Fruit fly (Drosophila melanogaster) whole organism, embryonic: ENCODE data around the gene Kr-h2.

Experiments used
- Blimp-1 ChIP-seq: fragments of 200-800 bp; sonication (Bioruptor generic); optimal IDR thresholded peaks from 3 replicates; lab custom pipeline; 2018; ENCODE audit warnings: missing biosample characterization, missing genetic modification characterization, mild to moderate bottlenecking, moderate library complexity, missing genetic modification reagents
- CG10565 ChIP-seq: fragments of 200-800 bp; sonication (Bioruptor generic); optimal IDR thresholded peaks from 3 replicates; lab custom pipeline; 2016; ENCODE audit warnings: missing biosample characterization, mild to moderate bottlenecking, missing genetic modification characterization
- CG12219 ChIP-seq: fragments of 200-800 bp; sonication (Bioruptor generic); optimal IDR thresholded peaks from 3 replicates; lab custom pipeline; 2018; ENCODE audit warnings: missing biosample characterization, mild to moderate bottlenecking, missing genetic modification characterization
- CG1233 ChIP-seq: fragments of 200-800 bp; sonication (Bioruptor generic); optimal IDR thresholded peaks from 4 replicates; lab custom pipeline; 2018; ENCODE audit warnings: missing biosample characterization, mild to moderate bottlenecking, missing genetic modification characterization
- CG12659 ChIP-seq: fragments of 200-800 bp; sonication (Bioruptor generic); optimal IDR thresholded peaks from 3 replicates; lab custom pipeline; 2017; ENCODE audit warnings: mild to moderate bottlenecking, missing biosample characterization, missing genetic modification reagents, missing genetic modification characterization
- CG13424 ChIP-seq: fragments of 200-800 bp; sonication (Bioruptor generic); optimal IDR thresholded peaks from 2 replicates; lab custom pipeline; 2019; ENCODE audit warnings: missing biosample characterization, mild to moderate bottlenecking, missing genetic modification characterization, moderate library complexity
- CG14667 ChIP-seq: fragments of 200-800 bp; sonication (Bioruptor generic); IDR thresholded peaks from 2 replicates; pipeline ENCODE4 v1.3.6; 2022; ENCODE audit warnings: missing biosample characterization, missing genetic modification characterization
- CG14860 ChIP-seq: fragments of 200-800 bp; sonication (Bioruptor generic); IDR thresholded peaks from 3 replicates; pipeline ENCODE4 v1.3.6; 2022; ENCODE audit warnings: missing biosample characterization, missing genetic modification characterization; ENCODE audit not compliant: partially characterized antibody
- CG17359 ChIP-seq: fragments of 200-800 bp; sonication (Bioruptor generic); optimal IDR thresholded peaks from 3 replicates; lab custom pipeline; 2018; ENCODE audit warnings: missing biosample characterization, mild to moderate bottlenecking, missing genetic modification characterization, moderate library complexity
- CG17385 ChIP-seq: fragments of 200-800 bp; sonication (Bioruptor generic); optimal IDR thresholded peaks from 3 replicates; lab custom pipeline; 2018; ENCODE audit warnings: missing biosample characterization, mild to moderate bottlenecking, missing genetic modification characterization
- CG2678 ChIP-seq: fragments of 200-800 bp; sonication (Bioruptor generic); optimal IDR thresholded peaks from 3 replicates; lab custom pipeline; 2019; ENCODE audit warnings: missing biosample characterization, mild to moderate bottlenecking, missing genetic modification characterization, moderate library complexity
- CG34376 ChIP-seq: fragments of 200-800 bp; sonication (Bioruptor generic); optimal IDR thresholded peaks from 2 replicates; lab custom pipeline; 2018; ENCODE audit warnings: missing biosample characterization, mild to moderate bottlenecking, missing genetic modification characterization
- CG3726 ChIP-seq: fragments of 200-800 bp; sonication (Bioruptor generic); IDR thresholded peaks from 3 replicates; pipeline ENCODE4, ENCODE4 v1.3.6; 2022; ENCODE audit warnings: missing biosample characterization, missing genetic modification characterization
- CG4707 ChIP-seq: fragments of 200-800 bp; sonication (Bioruptor generic); optimal IDR thresholded peaks from 2 replicates; lab custom pipeline; 2018; ENCODE audit warnings: missing biosample characterization, mild to moderate bottlenecking, missing genetic modification characterization, moderate library complexity
- CG5180 ChIP-seq: fragments of 200-800 bp; sonication (Bioruptor generic); optimal IDR thresholded peaks from 3 replicates; lab custom pipeline; 2017; ENCODE audit warnings: missing biosample characterization, missing genetic modification characterization, mild to moderate bottlenecking, moderate library complexity, missing genetic modification reagents
- CG6654 ChIP-seq: fragments of 200-800 bp; sonication (Bioruptor generic); optimal IDR thresholded peaks from 2 replicates; lab custom pipeline; 2017; ENCODE audit warnings: missing biosample characterization, mild to moderate bottlenecking, missing genetic modification characterization
- CG7372 ChIP-seq: fragments of 200-800 bp; sonication (Bioruptor generic); IDR thresholded peaks from 2 replicates; pipeline ENCODE4 v1.3.6; 2022; ENCODE audit warnings: missing biosample characterization, missing genetic modification characterization
- Dad ChIP-seq: fragments of 200-800 bp; sonication (Bioruptor generic); optimal IDR thresholded peaks from 3 replicates; lab custom pipeline; 2016; ENCODE audit warnings: missing biosample characterization, missing genetic modification characterization
- Ets65A ChIP-seq: fragments of 200-800 bp; sonication (Bioruptor generic); peaks from one replicate; lab custom pipeline; 2016; ENCODE audit warnings: missing biosample characterization, missing genetic modification characterization
- MTF-1 ChIP-seq: fragments of 200-800 bp; sonication (Bioruptor generic); optimal IDR thresholded peaks from 2 replicates; lab custom pipeline; 2018; ENCODE audit warnings: missing biosample characterization, mild to moderate bottlenecking, missing genetic modification characterization, borderline replicate concordance
- Meics ChIP-seq: fragments of 200-800 bp; sonication (Bioruptor generic); optimal IDR thresholded peaks from 2 replicates; lab custom pipeline; 2017; ENCODE audit warnings: missing biosample characterization, mild to moderate bottlenecking, missing genetic modification characterization
- Myb ChIP-seq: fragments of 200-800 bp; sonication (Bioruptor generic); optimal IDR thresholded peaks from 2 replicates; lab custom pipeline; 2016; ENCODE audit warnings: missing biosample characterization, missing genetic modification characterization
- NC2β ChIP-seq: fragments of 200-800 bp; sonication (Bioruptor generic); optimal IDR thresholded peaks from 2 replicates; lab custom pipeline; 2016; ENCODE audit warnings: missing biosample characterization, missing genetic modification characterization
- NK7.1 ChIP-seq: fragments of 200-800 bp; sonication (Bioruptor generic); optimal IDR thresholded peaks from 3 replicates; lab custom pipeline; 2016; ENCODE audit warnings: missing biosample characterization, missing genetic modification characterization
- Nf-YB ChIP-seq: fragments of 200-800 bp; sonication (Bioruptor generic); optimal IDR thresholded peaks from 3 replicates; lab custom pipeline; 2019; ENCODE audit warnings: missing biosample characterization, mild to moderate bottlenecking, missing genetic modification characterization, moderate library complexity
- Ptx1 ChIP-seq: fragments of 200-800 bp; sonication (Bioruptor generic); IDR thresholded peaks from 2 replicates; pipeline ENCODE4 v1.3.6; 2022; ENCODE audit warnings: missing biosample characterization, missing genetic modification characterization
- Rfx ChIP-seq: fragments of 200-800 bp; sonication (Bioruptor generic); IDR thresholded peaks from 2 replicates; pipeline ENCODE4 v1.3.6; 2022; ENCODE audit warnings: missing biosample characterization, missing genetic modification characterization
- Spps ChIP-seq: fragments of 200-800 bp; sonication (Bioruptor generic); optimal IDR thresholded peaks from 2 replicates; lab custom pipeline; 2018; ENCODE audit warnings: missing biosample characterization, mild to moderate bottlenecking, missing genetic modification characterization
- Ssrp ChIP-seq: fragments of 200-800 bp; sonication (Bioruptor generic); optimal IDR thresholded peaks from 2 replicates; lab custom pipeline; 2018; ENCODE audit warnings: missing biosample characterization, mild to moderate bottlenecking, missing genetic modification characterization, moderate library complexity
- al ChIP-seq: fragments of 200-800 bp; sonication (Bioruptor generic); IDR thresholded peaks from 2 replicates; pipeline ENCODE4 v1.3.6; 2022; ENCODE audit warnings: missing biosample characterization, missing genetic modification characterization
- ash1 ChIP-seq: fragments of 200-800 bp; sonication (Bioruptor generic); optimal IDR thresholded peaks from 2 replicates; lab custom pipeline; 2018; ENCODE audit warnings: missing biosample characterization, mild to moderate bottlenecking, missing genetic modification characterization
- bbx ChIP-seq: fragments of 200-800 bp; sonication (Bioruptor generic); IDR thresholded peaks from 2 replicates; pipeline ENCODE4 v1.3.6; 2022; ENCODE audit warnings: missing biosample characterization, missing genetic modification characterization; ENCODE audit not compliant: partially characterized antibody
- bigmax ChIP-seq: fragments of 200-800 bp; sonication (Bioruptor generic); optimal IDR thresholded peaks from 2 replicates; lab custom pipeline; 2018; ENCODE audit warnings: missing biosample characterization, mild to moderate bottlenecking, missing genetic modification characterization
- chif ChIP-seq, 2 experiments: fragments of 200-800 bp; sonication (Bioruptor generic); optimal IDR thresholded peaks; 3 replicates each; lab custom pipeline; 2016; ENCODE audit warnings: missing biosample characterization in 2 of 2, missing genetic modification characterization in 2 of 2
- dm ChIP-seq: fragments of 200-800 bp; sonication (Bioruptor generic); optimal IDR thresholded peaks from 3 replicates; lab custom pipeline; 2016; ENCODE audit warnings: missing biosample characterization, missing genetic modification characterization
- dmrt11E ChIP-seq: fragments of 200-800 bp; sonication (Bioruptor generic); optimal IDR thresholded peaks from 3 replicates; lab custom pipeline; 2018; ENCODE audit warnings: missing biosample characterization, mild to moderate bottlenecking, missing genetic modification characterization, moderate library complexity
- gfzf ChIP-seq: fragments of 200-800 bp; sonication (Bioruptor generic); optimal IDR thresholded peaks from 2 replicates; lab custom pipeline; 2016; ENCODE audit warnings: missing biosample characterization, mild to moderate bottlenecking, missing genetic modification characterization, moderate library complexity
- hbn ChIP-seq: fragments of 200-800 bp; sonication (Bioruptor generic); IDR thresholded peaks from 2 replicates; pipeline ENCODE4 v1.3.6; 2022; ENCODE audit warnings: missing biosample characterization, missing genetic modification characterization; ENCODE audit not compliant: partially characterized antibody
- jing ChIP-seq: fragments of 200-800 bp; sonication (Bioruptor generic); optimal IDR thresholded peaks from 2 replicates; lab custom pipeline; 2018; ENCODE audit warnings: missing biosample characterization, mild to moderate bottlenecking, missing genetic modification characterization
- phol ChIP-seq: fragments of 200-800 bp; sonication (Bioruptor generic); optimal IDR thresholded peaks from 3 replicates; lab custom pipeline; 2018; ENCODE audit warnings: missing biosample characterization, mild to moderate bottlenecking, missing genetic modification characterization, moderate library complexity
- repo ChIP-seq: fragments of 200-800 bp; sonication (Bioruptor generic); optimal IDR thresholded peaks from 2 replicates; lab custom pipeline; 2016; ENCODE audit warnings: missing biosample characterization, missing genetic modification characterization
- ro ChIP-seq: fragments of 200-800 bp; sonication (Bioruptor generic); IDR thresholded peaks from 2 replicates; pipeline ENCODE4 v1.3.6; 2022; ENCODE audit warnings: missing biosample characterization, missing genetic modification characterization
- salm ChIP-seq: fragments of 200-800 bp; sonication (Bioruptor generic); optimal IDR thresholded peaks from 2 replicates; lab custom pipeline; 2018; ENCODE audit warnings: missing biosample characterization, mild to moderate bottlenecking, missing genetic modification characterization
- seq ChIP-seq: fragments of 200-800 bp; sonication (Bioruptor generic); IDR thresholded peaks from 2 replicates; pipeline ENCODE4 v1.3.6; 2022; ENCODE audit warnings: missing biosample characterization, missing genetic modification characterization
- sim ChIP-seq: fragments of 200-800 bp; sonication (Bioruptor generic); IDR thresholded peaks from 2 replicates; pipeline ENCODE4 v1.3.6; 2022; ENCODE audit warnings: missing biosample characterization, missing genetic modification characterization
- slou ChIP-seq: fragments of 200-800 bp; sonication (Bioruptor generic); optimal IDR thresholded peaks from 3 replicates; lab custom pipeline; 2016; ENCODE audit warnings: missing biosample characterization, missing genetic modification characterization
- sr ChIP-seq: fragments of 200-800 bp; sonication (Bioruptor generic); IDR thresholded peaks from 3 replicates; pipeline ENCODE4 v1.3.6; 2022; ENCODE audit warnings: missing biosample characterization, missing genetic modification characterization
- toy ChIP-seq: fragments of 200-800 bp; sonication (Bioruptor generic); IDR thresholded peaks from 2 replicates; pipeline ENCODE4 v1.3.6; 2022; ENCODE audit warnings: missing biosample characterization, missing genetic modification characterization
- wdn ChIP-seq: fragments of 200-800 bp; sonication (Bioruptor generic); IDR thresholded peaks from 2 replicates; pipeline ENCODE4 v1.3.6; 2022; ENCODE audit warnings: missing biosample characterization, missing genetic modification characterization
- zfh2 ChIP-seq: fragments of 200-800 bp; sonication (Bioruptor generic); optimal IDR thresholded peaks from 2 replicates; lab custom pipeline; 2016; ENCODE audit warnings: missing biosample characterization, missing genetic modification characterization

Gene Kr-h2

DNA sequence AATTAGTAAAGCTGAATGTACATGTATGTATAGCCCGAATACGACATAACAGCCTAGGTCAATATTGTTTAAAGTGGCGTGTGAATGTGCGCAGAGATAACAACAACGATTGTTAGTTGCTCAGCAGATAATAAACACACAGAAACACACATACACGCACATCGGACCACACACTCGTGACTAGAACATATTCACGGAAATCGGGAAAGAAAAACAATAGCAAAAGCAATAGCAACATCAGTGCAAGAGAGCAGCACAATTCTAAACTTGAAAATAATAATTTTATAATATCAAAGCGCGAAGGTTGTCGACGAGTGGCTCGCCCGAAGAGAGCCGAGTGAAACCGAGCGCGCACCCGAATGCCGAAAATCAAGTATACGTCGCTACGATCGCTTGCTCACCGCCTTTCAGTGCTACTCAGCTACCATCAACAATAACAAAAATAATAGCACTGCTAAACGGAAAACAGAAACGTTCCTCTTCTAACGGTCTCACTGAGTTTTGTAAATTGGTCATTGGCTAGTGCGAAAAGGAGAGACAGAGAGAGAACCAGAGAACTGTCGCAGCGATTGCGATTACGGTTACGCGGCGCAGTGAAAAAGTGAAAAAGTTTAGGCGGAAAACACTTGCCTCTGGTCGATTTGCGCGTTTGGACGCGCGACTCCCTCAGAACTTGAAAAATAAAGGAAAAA lies 12.3 kb downstream of the Kr-h2 start (continued):
- peak; percentile 9 for TF ChIP-seq CG12219 (GFP tag; lab: Kevin White, UChicago)
- TF ChIP-seq Blimp-1 (GFP tag; lab: Kevin White, UChicago), result no peak
- no peak for TF ChIP-seq ash1 (GFP tag; lab: Kevin White, UChicago)
- no peak for TF ChIP-seq CG14667 (GFP tag; lab: Robert Waterston, UW)
- no peak for TF ChIP-seq sr
- no peak for TF ChIP-seq Ptx1 (GFP tag; lab: Robert Waterston, UW)
- TF ChIP-seq Ets65A (GFP tag; lab: Kevin White, UChicago), result peak; percentile 60
- no peak for TF ChIP-seq dm
- TF ChIP-seq CG4707, result no peak
- no peak for TF ChIP-seq seq
- TF ChIP-seq CG17385 (GFP tag; lab: Kevin White, UChicago), result no peak
- no peak for TF ChIP-seq Myb
- no peak for TF ChIP-seq sim (GFP tag; lab: Robert Waterston, UW)
- no peak for TF ChIP-seq al (GFP tag; lab: Robert Waterston, UW)
- no peak for TF ChIP-seq ro (GFP tag; lab: Robert Waterston, UW)
- no peak for TF ChIP-seq chif (GFP tag; optimal IDR thresholded peaks at IDR 0.05; lab: Kevin White, UChicago)
- TF ChIP-seq wdn (GFP tag; lab: Robert Waterston, UW), result no peak
- TF ChIP-seq toy, result no peak
- no peak for TF ChIP-seq CG10565 (GFP tag; lab: Kevin White, UChicago)
- no peak for TF ChIP-seq gfzf
- no peak for TF ChIP-seq MTF-1
- no peak for TF ChIP-seq CG17359 (tag; lab: Kevin White, UChicago)
- no peak for TF ChIP-seq CG14860 (GFP tag; lab: Robert Waterston, UW)
- no peak for TF ChIP-seq bigmax (GFP tag; lab: Kevin White, UChicago)
- no peak for TF ChIP-seq repo (GFP tag; lab: Kevin White, UChicago)
- no peak for TF ChIP-seq phol
- TF ChIP-seq NK7.1 (GFP tag; lab: Kevin White, UChicago), result no peak
- TF ChIP-seq slou, result no peak
- TF ChIP-seq Meics (GFP tag; lab: Kevin White, UChicago), result peak; percentile 46
- peak; percentile 7 for TF ChIP-seq CG13424 (tag; lab: Kevin White, UChicago)
- TF ChIP-seq dmrt11E (tag; lab: Kevin White, UChicago), result no peak
- no peak for TF ChIP-seq CG5180 (GFP tag; lab: Kevin White, UChicago)
- TF ChIP-seq CG34376 (GFP tag; lab: Kevin White, UChicago), result peak; percentile 95
- TF ChIP-seq CG12659 (GFP tag; lab: Kevin White, UChicago), result peak; percentile 22
- TF ChIP-seq bbx, result no peak
- TF ChIP-seq Rfx (GFP tag; lab: Robert Waterston, UW), result peak; percentile 10; the same call in 1 of the 2 replicates
- TF ChIP-seq CG3726 (GFP tag; lab: Robert Waterston, UW), result no peak
- TF ChIP-seq NC2β (GFP tag; lab: Kevin White, UChicago), result peak; percentile 2
- peak; percentile 11 for TF ChIP-seq salm (tag; lab: Kevin White, UChicago)
- TF ChIP-seq Dad (GFP tag; lab: Kevin White, UChicago), result no peak
- no peak for TF ChIP-seq jing (GFP tag; lab: Kevin White, UChicago)
- no peak for TF ChIP-seq Ssrp (tag; lab: Kevin White, UChicago)
- no peak for TF ChIP-seq hbn
- peak; percentile 4 for TF ChIP-seq CG2678 (tag; lab: Kevin White, UChicago)
- 0 out of 2 replicates have a peak, but pooled peaks have one; percentile 51 for TF ChIP-seq CG7372 (GFP tag; lab: Robert Waterston, UW)
- no peak for TF ChIP-seq CG6654 (GFP tag; lab: Kevin White, UChicago)
- no peak for TF ChIP-seq zfh2
- TF ChIP-seq Spps, result no peak
- TF ChIP-seq Nf-YB, result peak; percentile 18
- TF ChIP-seq CG1233 (GFP tag; lab: Kevin White, UChicago), result peak; percentile 2
